Worm (Caenorhabditis elegans): ENCODE data around the gene slcr-46.3.

DNA sequence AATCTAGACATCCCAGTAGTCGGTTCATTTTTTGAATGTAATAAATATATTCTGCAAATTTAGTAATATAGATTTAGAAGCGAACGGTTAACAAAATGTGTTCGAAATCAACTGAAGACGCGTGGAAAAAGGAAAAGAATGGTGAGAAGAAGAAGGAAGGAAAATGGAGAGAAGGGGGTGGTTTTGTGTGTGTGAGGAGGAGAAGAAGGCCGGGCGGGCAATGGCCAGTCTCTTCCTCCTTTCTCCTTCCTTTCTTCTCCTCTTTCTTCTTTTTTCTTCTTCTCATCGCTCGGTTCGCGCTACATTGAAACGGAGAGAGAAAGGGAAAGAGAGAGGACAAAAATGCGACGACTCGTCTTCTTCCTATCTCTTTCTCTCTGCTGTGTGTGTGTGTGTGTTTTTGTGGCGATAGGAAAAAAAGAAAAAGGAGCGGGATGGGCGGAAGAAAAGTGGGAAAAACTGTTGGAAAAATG is 31.8 kb downstream of the slcr-46.3 start, which contains the start of gene ztf-9:
- TF ChIP-seq fkh-10 (GFP tag; optimal IDR thresholded peaks at IDR 0.05) (no peak), grh-1 (GFP tag; IDR thresholded peaks at IDR 0.05) (no peak), nhr-12 (tag; optimal IDR thresholded peaks at IDR 0.05) (no peak), lsy-2 (tag; optimal IDR thresholded peaks at IDR 0.05) (peak in 1 of 2 experiments; percentile 76), egl-27 (tag; optimal IDR thresholded peaks at IDR 0.05) (no peak), ztf-11 (tag; optimal IDR thresholded peaks at IDR 0.05) (no peak), unc-62 (GFP tag; optimal IDR thresholded peaks at IDR 0.05) (no peak), nhr-28 (tag; optimal IDR thresholded peaks at IDR 0.05) (no peak), nhr-90 (tag; optimal IDR thresholded peaks at IDR 0.05; ENCODE audit: poor library complexity) (no peak), blmp-1 (tag; optimal IDR thresholded peaks at IDR 0.05) (peak; percentile 99)
